Worm (Caenorhabditis elegans): ENCODE data around the gene Y102A11A.9.

Y102A11A.9 gene

ce11 chrX:2012491-2013201, at the start of gene Y102A11A.9:
Gene Y102A11A.9, plus strand, starts transcription at chrX:2013151.
- TF ChIP-seq Y67H2A.10 (GFP tag; conservative IDR thresholded peaks at IDR 0.05) (no peak), B0019.2 (GFP tag; conservative IDR thresholded peaks at IDR 0.05) (no peak), sptf-2 (GFP tag; optimal IDR thresholded peaks at IDR 0.05) (no peak), cebp-1 (GFP tag; IDR thresholded peaks at IDR 0.05) (no peak), cebp-1 (tag; optimal IDR thresholded peaks at IDR 0.05) (no peak), zfh-2 (GFP tag; conservative IDR thresholded peaks at IDR 0.05) (no peak), madf-6 (GFP tag; IDR thresholded peaks at IDR 0.05) (no peak), nhr-179 (tag; optimal IDR thresholded peaks at IDR 0.05) (no peak), ztf-28 (GFP tag; IDR thresholded peaks at IDR 0.05) (no peak), C06A6.2 (GFP tag; conservative IDR thresholded peaks at IDR 0.05) (no peak), chd-7 (tag; optimal IDR thresholded peaks at IDR 0.05) (no peak), nhr-120 (GFP tag; IDR thresholded peaks at IDR 0.05) (no peak)

- TF ChIP-seq bed-1 (GFP tag; IDR thresholded peaks at IDR 0.05) (no peak), lin-40 (tag; optimal IDR thresholded peaks at IDR 0.05) (no peak), dpff-1 (tag; optimal IDR thresholded peaks at IDR 0.05) (no peak), mel-28 (tag; optimal IDR thresholded peaks at IDR 0.05; ENCODE audit: borderline replicate concordance) (no peak), egrh-3 (GFP tag; IDR thresholded peaks at IDR 0.05) (peak; percentile 12; the same call in 1 of the 2 replicates), zfh-2 (GFP tag; conservative IDR thresholded peaks at IDR 0.05) (peak; percentile 74)
These were observed 48.5 kb upstream of the Y102A11A.9 start for ce11 chrX:1964411-1964810.

- TF ChIP-seq lin-35 (GFP tag; optimal IDR thresholded peaks at IDR 0.05) (peak in 1 of 3 experiments; percentile 35), ZK185.1 (tag; optimal IDR thresholded peaks at IDR 0.05; ENCODE audit: poor library complexity, severe bottlenecking) (peak; percentile 56), F22D6.2 (tag; optimal IDR thresholded peaks at IDR 0.05) (no peak), mes-4 (tag; optimal IDR thresholded peaks at IDR 0.05) (no peak), snpc-3.4 (tag; optimal IDR thresholded peaks at IDR 0.05) (no peak), let-607 (tag; optimal IDR thresholded peaks at IDR 0.05) (no peak), attf-5 (GFP tag; optimal IDR thresholded peaks at IDR 0.05) (peak; percentile 5), cebp-1 (GFP tag; IDR thresholded peaks at IDR 0.05) (no peak), cebp-1 (tag; optimal IDR thresholded peaks at IDR 0.05) (no peak), snpc-4 (GFP tag; optimal IDR thresholded peaks at IDR 0.05) (no peak), snpc-4 (tag; optimal IDR thresholded peaks at IDR 0.05) (no peak), hmg-1.2 (GFP tag; IDR thresholded peaks at IDR 0.05) (peak; percentile 75; the same call in 1 of the 2 replicates)
These were observed 48.1 kb upstream of the Y102A11A.9 start for ce11 chrX:1964828-1965227.

DNA sequence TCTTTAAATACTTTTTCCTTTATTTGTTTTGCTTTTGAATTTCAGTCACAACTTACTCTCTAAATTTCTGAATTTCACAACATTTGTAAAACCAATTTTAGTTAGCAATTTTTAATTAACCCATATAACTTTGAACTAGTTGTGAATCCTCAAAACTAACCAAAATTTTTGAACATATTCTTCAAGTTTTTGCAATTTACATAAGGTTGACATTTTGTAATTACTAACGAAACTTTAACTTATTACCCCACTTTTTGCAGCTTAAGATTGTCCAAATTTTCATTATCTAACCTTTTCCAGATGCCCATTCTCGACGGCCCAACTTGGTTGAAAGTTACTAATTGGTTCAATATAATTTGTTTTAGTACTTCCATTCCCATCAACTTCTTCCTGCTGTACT, 43.4 kb upstream of the Y102A11A.9 start, which contains the start of gene str-79:
Gene str-79 (plus strand): TSS at position 301 of the 400 bp plus-strand sequence.
- TF ChIP-seq him-1 (tag; optimal IDR thresholded peaks at IDR 0.05) (no peak), nhr-80 (tag; optimal IDR thresholded peaks at IDR 0.05) (no peak), pbrm-1 (GFP tag; IDR thresholded peaks at IDR 0.05) (no peak), bed-2 (GFP tag; IDR thresholded peaks at IDR 0.05) (no peak), hmg-20 (GFP tag; IDR thresholded peaks at IDR 0.05) (no peak), B0035.1 (tag; optimal IDR thresholded peaks at IDR 0.05) (no peak), D2030.7 (GFP tag; IDR thresholded peaks at IDR 0.05) (no peak), mel-28 (tag; optimal IDR thresholded peaks at IDR 0.05; ENCODE audit: borderline replicate concordance) (no peak), ztf-3 (GFP tag; optimal IDR thresholded peaks at IDR 0.05) (no peak), B0261.1 (tag; optimal IDR thresholded peaks at IDR 0.05) (no peak), nfyb-1 (GFP tag; IDR thresholded peaks at IDR 0.05) (no peak), attf-6 (GFP tag; IDR thresholded peaks at IDR 0.05) (no peak), madf-8 (GFP tag; conservative IDR thresholded peaks at IDR 0.05) (no peak), lin-54 (GFP tag; optimal IDR thresholded peaks at IDR 0.05) (no peak), atf-7 (tag; optimal IDR thresholded peaks at IDR 0.05) (no peak), dpff-1 (tag; optimal IDR thresholded peaks at IDR 0.05) (no peak), Y53F4B.3 (GFP tag; IDR thresholded peaks at IDR 0.05) (no peak), aptf-2 (GFP tag; conservative IDR thresholded peaks at IDR 0.05) (no peak), dpl-1 (GFP tag; optimal IDR thresholded peaks at IDR 0.05) (no peak)
